Worm (Caenorhabditis elegans) whole organism, late embryonic: ENCODE measurements around the gene lgc-58.
A peak's percentile ranks its signal among the peaks of the same experiment; 100 is the strongest.

Source experiments
- ama-1 ChIP-seq: fragments of 150-350 bp; optimal IDR thresholded peaks from 2 replicates; lab custom pipeline; 2014
- ceh-19 ChIP-seq: fragments of 200-800 bp; sonication (Bioruptor generic); optimal IDR thresholded peaks from 2 replicates; lab custom pipeline; 2018; ENCODE audit warnings: mild to moderate bottlenecking, missing genetic modification characterization, missing compliant biosample characterization
- dmd-4 ChIP-seq: sonication (generic microtip); optimal IDR thresholded peaks from 2 replicates; lab custom pipeline; 2016; ENCODE audit warnings: borderline replicate concordance, missing genetic modification characterization, missing compliant biosample characterization
- hlh-15 ChIP-seq: sonication (generic microtip); optimal IDR thresholded peaks from 2 replicates; lab custom pipeline; 2016; ENCODE audit warnings: missing genetic modification characterization, missing compliant biosample characterization
- nfya-1 ChIP-seq: sonication (generic microtip); optimal IDR thresholded peaks from 2 replicates; lab custom pipeline; 2017; ENCODE audit warnings: missing genetic modification characterization, mild to moderate bottlenecking, missing compliant biosample characterization, antibody characterized with exemption, moderate library complexity
- nhr-11 ChIP-seq: fragments of 150-350 bp; optimal IDR thresholded peaks from 2 replicates; lab custom pipeline; 2014; ENCODE audit warnings: missing biosample characterization, missing genetic modification characterization
- npax-4 ChIP-seq: sonication (generic microtip); optimal IDR thresholded peaks from 2 replicates; lab custom pipeline; 2016; ENCODE audit warnings: missing genetic modification characterization, missing compliant biosample characterization
- pha-2 ChIP-seq: sonication (generic microtip); optimal IDR thresholded peaks from 2 replicates; lab custom pipeline; 2017; ENCODE audit warnings: mild to moderate bottlenecking, missing genetic modification characterization, missing compliant biosample characterization
- pha-4 ChIP-seq: fragments of 150-350 bp; optimal IDR thresholded peaks from 2 replicates; lab custom pipeline; 2018; ENCODE audit warnings: missing biosample characterization, missing genetic modification reagents, missing genetic modification characterization
- rnt-1 ChIP-seq: sonication (generic microtip); optimal IDR thresholded peaks from 2 replicates; lab custom pipeline; 2016; ENCODE audit warnings: missing genetic modification characterization, missing compliant biosample characterization
- syd-9 ChIP-seq: sonication (generic microtip); optimal IDR thresholded peaks from 2 replicates; lab custom pipeline; 2016; ENCODE audit warnings: mild to moderate bottlenecking, missing genetic modification characterization, moderate library complexity, missing compliant biosample characterization
- unc-42 ChIP-seq: sonication (generic microtip); optimal IDR thresholded peaks from 2 replicates; lab custom pipeline; 2016; ENCODE audit warnings: missing genotype, missing genetic modification characterization, missing compliant biosample characterization

ce11 chrX:6092533-6092932, 17.2 kb downstream of the lgc-58 start:
- TF ChIP-seq unc-42 (tag; lab: Kevin White, UChicago): no peak
- TF ChIP-seq syd-9 (tag; lab: Kevin White, UChicago): no peak
- no peak for TF ChIP-seq nfya-1 (tag; lab: Kevin White, UChicago)
- peak; percentile 13 for TF ChIP-seq rnt-1 (tag; lab: Kevin White, UChicago)
- TF ChIP-seq dmd-4 (tag; lab: Kevin White, UChicago): no peak
- TF ChIP-seq ceh-19 (GFP tag; lab: Kevin White, UChicago): no peak
- no peak for TF ChIP-seq nhr-11 (tag; lab: Kevin White, UChicago)
- TF ChIP-seq pha-4 (tag; lab: Kevin White, UChicago): no peak
- TF ChIP-seq ama-1: no peak
- TF ChIP-seq pha-2 (tag; lab: Kevin White, UChicago): no peak
- no peak for TF ChIP-seq hlh-15 (tag; lab: Kevin White, UChicago)
- no peak for TF ChIP-seq npax-4 (tag; lab: Kevin White, UChicago)
